Fruit fly (Drosophila melanogaster): ENCODE results near the gene Rga.
A peak's percentile ranks its signal among the peaks of the same experiment; 100 is the strongest.

The Rga gene

DNA sequence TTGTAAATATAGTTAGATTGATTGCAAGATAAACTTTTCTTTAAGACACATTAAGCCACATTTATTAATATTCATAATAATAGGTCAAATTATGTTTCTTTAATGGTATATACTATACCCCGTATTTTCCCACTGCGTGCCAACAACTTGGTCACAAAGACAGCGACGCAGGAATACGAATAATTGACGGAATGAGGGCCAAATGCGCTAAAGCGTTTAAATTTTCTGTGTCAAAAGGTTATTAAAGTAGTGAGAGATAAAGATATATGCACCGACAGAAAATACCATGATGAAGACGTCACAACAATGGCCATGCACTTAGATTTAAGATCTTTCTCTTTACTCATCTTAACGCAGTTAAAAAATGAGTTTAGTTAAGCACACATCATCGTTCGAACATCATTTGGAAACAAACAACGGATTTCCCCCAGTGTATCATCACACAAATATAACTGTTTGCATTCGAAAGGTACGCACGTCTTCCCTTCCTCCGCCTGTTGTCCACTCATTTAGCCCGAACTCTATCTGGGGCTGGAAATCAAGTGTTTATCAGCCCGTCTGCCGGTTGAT is 7.6 kb upstream of the Rga start (continued):
- TF ChIP-seq sob (GFP tag; IDR thresholded peaks at IDR 0.05) (peak; percentile 37; the same call in 1 of the 2 replicates), al (GFP tag; IDR thresholded peaks at IDR 0.05) (no peak), vnd (GFP tag; IDR thresholded peaks at IDR 0.05; ENCODE audit: partially characterized antibody) (no peak), CG30403 (GFP tag; optimal IDR thresholded peaks at IDR 0.05) (peak; percentile 75), YL-1 (GFP tag; optimal IDR thresholded peaks at IDR 0.05) (no peak), chif (GFP tag; optimal IDR thresholded peaks at IDR 0.05) (peak in 1 of 2 experiments; percentile 65), insv (GFP tag; optimal IDR thresholded peaks at IDR 0.05) (no peak), zen (tag; optimal IDR thresholded peaks at IDR 0.05) (peak; percentile 21), fu2 (GFP tag; optimal IDR thresholded peaks at IDR 0.05) (peak; percentile 44), jigr1 (GFP tag; IDR thresholded peaks at IDR 0.05) (peak; percentile 65; the same call in 1 of the 3 replicates), amos (GFP tag; IDR thresholded peaks at IDR 0.05; ENCODE audit: partially characterized antibody) (no peak), CG12071 (GFP tag; optimal IDR thresholded peaks at IDR 0.05) (no peak), corto (GFP tag; optimal IDR thresholded peaks at IDR 0.05) (peak; percentile 32), CG4360 (GFP tag; IDR thresholded peaks at IDR 0.05) (0 out of 2 replicates have a peak, but pooled peaks have one; percentile 24), CG11093 (GFP tag; IDR thresholded peaks at IDR 0.05) (no peak), pros (GFP tag; optimal IDR thresholded peaks at IDR 0.05) (no peak), seq (GFP tag; IDR thresholded peaks at IDR 0.05) (no peak), cg (GFP tag; optimal IDR thresholded peaks at IDR 0.05) (no peak), CG6689 (GFP tag; IDR thresholded peaks at IDR 0.05) (peak; percentile 64), sr (GFP tag; IDR thresholded peaks at IDR 0.05) (no peak), danr (GFP tag; IDR thresholded peaks at IDR 0.05) (no peak; the same call in 1 of the 2 replicates), tin (GFP tag; optimal IDR thresholded peaks at IDR 0.05) (peak; percentile 47), Blimp-1 (GFP tag; optimal IDR thresholded peaks at IDR 0.05) (no peak), CG34224 (GFP tag; IDR thresholded peaks at IDR 0.05; ENCODE audit: partially characterized antibody) (no peak), Ssrp (tag; optimal IDR thresholded peaks at IDR 0.05) (peak; percentile 43), CG10543 (GFP tag; optimal IDR thresholded peaks at IDR 0.05) (no peak), CG8089 (GFP tag; optimal IDR thresholded peaks at IDR 0.05) (peak; percentile 54), fd3F (GFP tag; optimal IDR thresholded peaks at IDR 0.05) (peak; percentile 14), tx (GFP tag; optimal IDR thresholded peaks at IDR 0.05) (peak; percentile 14), Neu2 (GFP tag; optimal IDR thresholded peaks at IDR 0.05; ENCODE audit: borderline replicate concordance) (no peak), pan (optimal IDR thresholded peaks at IDR 0.05) (no peak), pan (GFP tag; optimal IDR thresholded peaks at IDR 0.05 in 1 of 2, IDR thresholded peaks at IDR 0.05 in 1 of 2) (peak in 1 of 2 experiments; percentile 68), CG14860 (GFP tag; IDR thresholded peaks at IDR 0.05; ENCODE audit: partially characterized antibody) (no peak), lilli (GFP tag; optimal IDR thresholded peaks at IDR 0.05) (peak; percentile 63), run (tag; optimal IDR thresholded peaks at IDR 0.05) (no peak), CG1647 (GFP tag; optimal IDR thresholded peaks at IDR 0.05) (peak; percentile 18), Max (GFP tag; optimal IDR thresholded peaks at IDR 0.05) (peak; percentile 46), Pdp1 (GFP tag; optimal IDR thresholded peaks at IDR 0.05) (peak; percentile 43 to 70), klu (GFP tag; IDR thresholded peaks at IDR 0.05) (peak; percentile 18; the same call in 1 of the 2 replicates), unc-4 (GFP tag; IDR thresholded peaks at IDR 0.05; ENCODE audit: partially characterized antibody) (no peak), z (GFP tag; IDR thresholded peaks at IDR 0.05) (no peak), peb (GFP tag; IDR thresholded peaks at IDR 0.05) (0 out of 2 replicates have a peak, but pooled peaks have one; percentile 35), CG6765 (GFP tag; optimal IDR thresholded peaks at IDR 0.05) (no peak), CG18262 (tag; optimal IDR thresholded peaks at IDR 0.05) (peak; percentile 79), Hr51 (GFP tag; optimal IDR thresholded peaks at IDR 0.05) (peak in 1 of 2 experiments; percentile 70), CG15514 (GFP tag; optimal IDR thresholded peaks at IDR 0.05) (peak; percentile 37), eyg (GFP tag; optimal IDR thresholded peaks at IDR 0.05) (no peak), wor (GFP tag; IDR thresholded peaks at IDR 0.05) (peak; percentile 15; the same call in 1 of the 2 replicates), CG3065 (GFP tag; optimal IDR thresholded peaks at IDR 0.05) (no peak)

Measured in whole organism, embryonic.